Fruit fly (Drosophila melanogaster) whole organism, embryonic: ENCODE measurements around the gene Pino.
A peak's percentile ranks its signal among the peaks of the same experiment; 100 is the strongest.

ENCODE experiments used
- Adf1 ChIP-seq: fragments of 200-800 bp; sonication (Bioruptor generic); IDR thresholded peaks from 2 replicates; pipeline ENCODE4 v1.3.6; 2022; ENCODE audit warnings: missing biosample characterization, missing genetic modification characterization
- Antp ChIP-seq: fragments of 200-800 bp; sonication (Bioruptor generic); optimal IDR thresholded peaks from 3 replicates; lab custom pipeline; 2016; ENCODE audit warnings: missing biosample characterization, missing genetic modification characterization
- CG10321 ChIP-seq: fragments of 200-800 bp; sonication (Bioruptor generic); IDR thresholded peaks from 2 replicates; pipeline ENCODE4 v1.3.6; 2022; ENCODE audit warnings: missing biosample characterization, missing genetic modification characterization
- CG10431 ChIP-seq: fragments of 200-800 bp; sonication (Bioruptor generic); optimal IDR thresholded peaks from 3 replicates; lab custom pipeline; 2018; ENCODE audit warnings: missing biosample characterization, mild to moderate bottlenecking, missing genetic modification characterization
- CG10959 ChIP-seq: fragments of 200-800 bp; sonication (Bioruptor generic); IDR thresholded peaks from 2 replicates; pipeline ENCODE4 v1.3.6; 2022; ENCODE audit warnings: missing biosample characterization, missing genetic modification characterization
- CG11560 ChIP-seq: fragments of 200-800 bp; sonication (Bioruptor generic); IDR thresholded peaks from 3 replicates; pipeline ENCODE4 v1.3.6; 2022; ENCODE audit warnings: missing biosample characterization, missing genetic modification characterization
- CG14710 ChIP-seq: fragments of 200-800 bp; sonication (Bioruptor generic); optimal IDR thresholded peaks from 3 replicates; lab custom pipeline; 2019; ENCODE audit warnings: missing biosample characterization, mild to moderate bottlenecking, missing genetic modification characterization, moderate library complexity
- CG1647 ChIP-seq: fragments of 200-800 bp; sonication (Bioruptor generic); optimal IDR thresholded peaks from 3 replicates; lab custom pipeline; 2016; ENCODE audit warnings: missing biosample characterization, missing genetic modification characterization
- CG16815 ChIP-seq: fragments of 200-800 bp; sonication (Bioruptor generic); optimal IDR thresholded peaks from 3 replicates; lab custom pipeline; 2017; ENCODE audit warnings: missing biosample characterization, mild to moderate bottlenecking, missing genetic modification characterization
- CG17328 ChIP-seq: fragments of 200-800 bp; sonication (Bioruptor generic); IDR thresholded peaks from 2 replicates; pipeline ENCODE4 v1.3.6; 2022; ENCODE audit warnings: missing biosample characterization, missing genetic modification characterization
- CG2199 ChIP-seq: fragments of 200-800 bp; sonication (Bioruptor generic); IDR thresholded peaks from 3 replicates; pipeline ENCODE4 v1.3.6; 2022; ENCODE audit warnings: missing biosample characterization, missing genetic modification characterization
- CG2678 ChIP-seq: fragments of 200-800 bp; sonication (Bioruptor generic); optimal IDR thresholded peaks from 3 replicates; lab custom pipeline; 2019; ENCODE audit warnings: missing biosample characterization, mild to moderate bottlenecking, missing genetic modification characterization, moderate library complexity
- CG30431 ChIP-seq: fragments of 200-800 bp; sonication (Bioruptor generic); optimal IDR thresholded peaks from 2 replicates; lab custom pipeline; 2017; ENCODE audit warnings: missing biosample characterization, missing genetic modification characterization
- CG32767 ChIP-seq: fragments of 200-800 bp; sonication (Bioruptor generic); IDR thresholded peaks from 2 replicates; pipeline ENCODE4 v1.3.6; 2022; ENCODE audit warnings: missing biosample characterization, missing genetic modification characterization
- CG6272 ChIP-seq: fragments of 200-800 bp; sonication (Bioruptor generic); IDR thresholded peaks from 2 replicates; pipeline ENCODE4 v1.3.6; 2022; ENCODE audit warnings: missing biosample characterization, missing genetic modification characterization
- CG6689 ChIP-seq: fragments of 200-800 bp; sonication (Bioruptor generic); IDR thresholded peaks from 2 replicates; pipeline ENCODE4 v1.3.6; 2022; ENCODE audit warnings: missing biosample characterization, missing genetic modification characterization
- CG6765 ChIP-seq: fragments of 200-800 bp; sonication (Bioruptor generic); optimal IDR thresholded peaks from 3 replicates; lab custom pipeline; 2017; ENCODE audit warnings: missing biosample characterization, mild to moderate bottlenecking, missing genetic modification characterization
- CG8089 ChIP-seq: fragments of 200-800 bp; sonication (Bioruptor generic); optimal IDR thresholded peaks from 3 replicates; lab custom pipeline; 2016; ENCODE audit warnings: missing biosample characterization, missing genetic modification characterization
- CG8290 ChIP-seq, 3 experiments: fragments of 200-800 bp; sonication (Bioruptor generic); optimal IDR thresholded peaks; 2 replicates each; lab custom pipeline; 2016 to 2019; ENCODE audit warnings: missing biosample characterization in 3 of 3, missing genetic modification characterization in 3 of 3, mild to moderate bottlenecking in 2 of 3, moderate library complexity in 1 of 3
- CG9215 ChIP-seq: fragments of 200-800 bp; sonication (Bioruptor generic); IDR thresholded peaks from 2 replicates; pipeline ENCODE4 v1.3.6; 2022; ENCODE audit warnings: missing biosample characterization, missing genetic modification characterization
- Chrac-16 ChIP-seq: fragments of 200-800 bp; sonication (Bioruptor generic); optimal IDR thresholded peaks from 3 replicates; lab custom pipeline; 2016; ENCODE audit warnings: missing biosample characterization, missing genetic modification characterization
- Elba2 ChIP-seq: fragments of 200-800 bp; sonication (Bioruptor generic); optimal IDR thresholded peaks from 3 replicates; lab custom pipeline; 2016; ENCODE audit warnings: missing biosample characterization, missing genetic modification characterization
- HHEX ChIP-seq: fragments of 200-800 bp; sonication (Bioruptor generic); optimal IDR thresholded peaks from 3 replicates; lab custom pipeline; 2017; ENCODE audit warnings: missing biosample characterization, mild to moderate bottlenecking, missing genetic modification characterization, missing genetic modification reagents
- Hr39 ChIP-seq: fragments of >200 bp; optimal IDR thresholded peaks from 2 replicates; lab custom pipeline; 2017
- Hsf ChIP-seq: fragments of 200-800 bp; sonication (Bioruptor generic); optimal IDR thresholded peaks from 3 replicates; lab custom pipeline; 2016; ENCODE audit warnings: missing biosample characterization, missing genetic modification characterization
- Neu2 ChIP-seq: fragments of 200-800 bp; sonication (Bioruptor generic); optimal IDR thresholded peaks from 3 replicates; lab custom pipeline; 2016; ENCODE audit warnings: missing biosample characterization, missing genetic modification characterization, borderline replicate concordance
- Nf-YB ChIP-seq: fragments of 200-800 bp; sonication (Bioruptor generic); optimal IDR thresholded peaks from 3 replicates; lab custom pipeline; 2019; ENCODE audit warnings: missing biosample characterization, mild to moderate bottlenecking, missing genetic modification characterization, moderate library complexity
- Oli ChIP-seq: fragments of 200-800 bp; sonication (Bioruptor generic); optimal IDR thresholded peaks from 2 replicates; lab custom pipeline; 2018; ENCODE audit warnings: missing biosample characterization, mild to moderate bottlenecking, missing genetic modification characterization, moderate library complexity
- Sin3A ChIP-seq: fragments of >200 bp; optimal IDR thresholded peaks from 2 replicates; lab custom pipeline; 2018
- Ssrp ChIP-seq: fragments of 200-800 bp; sonication (Bioruptor generic); optimal IDR thresholded peaks from 2 replicates; lab custom pipeline; 2018; ENCODE audit warnings: missing biosample characterization, mild to moderate bottlenecking, missing genetic modification characterization, moderate library complexity
- Usf ChIP-seq: fragments of 200-800 bp; sonication (Bioruptor generic); optimal IDR thresholded peaks from 2 replicates; lab custom pipeline; 2017; ENCODE audit warnings: missing genotype, missing biosample characterization, missing genetic modification characterization
- ase ChIP-seq: fragments of 200-800 bp; sonication (Bioruptor generic); IDR thresholded peaks from 3 replicates; pipeline ENCODE4 v1.3.6; 2022; ENCODE audit warnings: missing biosample characterization, missing genetic modification characterization
- bab2 ChIP-seq: fragments of 200-800 bp; sonication (Bioruptor generic); optimal IDR thresholded peaks from 2 replicates; lab custom pipeline; 2016; ENCODE audit warnings: missing biosample characterization, missing genetic modification characterization
- cad ChIP-seq: fragments of >200 bp; optimal IDR thresholded peaks from 2 replicates; lab custom pipeline; 2017; ENCODE audit warnings: missing biosample characterization, missing genetic modification characterization
- dimm ChIP-seq: fragments of 200-800 bp; sonication (Bioruptor generic); IDR thresholded peaks from 2 replicates; pipeline ENCODE4 v1.3.6; 2022; ENCODE audit warnings: missing biosample characterization, missing genetic modification characterization
- disco-r ChIP-seq: fragments of 200-800 bp; sonication (Bioruptor generic); optimal IDR thresholded peaks from 2 replicates; lab custom pipeline; 2016; ENCODE audit warnings: missing biosample characterization, missing genetic modification characterization
- en ChIP-seq: fragments of 200-800 bp; sonication (Bioruptor generic); optimal IDR thresholded peaks from 2 replicates; lab custom pipeline; 2016; ENCODE audit warnings: missing biosample characterization, missing genetic modification characterization
- fd3F ChIP-seq: fragments of 200-800 bp; sonication (Bioruptor generic); optimal IDR thresholded peaks from 2 replicates; lab custom pipeline; 2018; ENCODE audit warnings: missing biosample characterization, mild to moderate bottlenecking, missing genetic modification characterization, moderate library complexity
- gcm ChIP-seq: fragments of 200-800 bp; sonication (Bioruptor generic); optimal IDR thresholded peaks from 2 replicates; lab custom pipeline; 2019; ENCODE audit warnings: missing biosample characterization, mild to moderate bottlenecking, missing genetic modification characterization, moderate library complexity
- gsb ChIP-seq: fragments of 200-800 bp; sonication (Bioruptor generic); IDR thresholded peaks from 2 replicates; pipeline ENCODE4 v1.3.6; 2022; ENCODE audit warnings: missing biosample characterization, missing genetic modification characterization
- gt ChIP-seq: fragments of 200-800 bp; sonication (Bioruptor generic); IDR thresholded peaks from 2 replicates; pipeline ENCODE4 v1.3.6; 2022; ENCODE audit warnings: missing biosample characterization, missing genetic modification characterization
- jigr1 ChIP-seq: fragments of 200-800 bp; sonication (Bioruptor generic); IDR thresholded peaks from 3 replicates; pipeline ENCODE4 v1.3.6; 2022; ENCODE audit warnings: missing biosample characterization, missing genetic modification characterization
- lola ChIP-seq, 3 experiments: fragments of >200 bp in 2 of 3; fragments of 200-800 bp in 1 of 3; sonication (Bioruptor generic) in 1 of 3; optimal IDR thresholded peaks; 2 replicates each; lab custom pipeline; 2017 to 2019; ENCODE audit warnings: missing biosample characterization in 3 of 3, missing genetic modification characterization in 3 of 3, mild to moderate bottlenecking in 1 of 3, moderate library complexity in 1 of 3
- mld ChIP-seq: fragments of 200-800 bp; sonication (Bioruptor generic); IDR thresholded peaks from 3 replicates; pipeline ENCODE4 v1.3.6; 2022; ENCODE audit warnings: missing biosample characterization, missing genetic modification characterization; ENCODE audit not compliant: partially characterized antibody
- pan ChIP-seq, 4 experiments: fragments of >200 bp in 3 of 4; fragments of 200-800 bp in 1 of 4; sonication (Bioruptor generic) in 1 of 4; optimal IDR thresholded peaks in 3 of 4; IDR thresholded peaks in 1 of 4; 2 replicates each; pipeline versions ENCODE4 v1.3.6 to Lab custom; 2017 to 2022; ENCODE audit warnings: missing biosample characterization in 2 of 4, missing genetic modification characterization in 2 of 4, mixed read lengths in 1 of 4
- row ChIP-seq: fragments of 200-800 bp; sonication (Bioruptor generic); IDR thresholded peaks from 3 replicates; pipeline ENCODE4 v1.3.6; 2022; ENCODE audit warnings: missing biosample characterization, missing genetic modification characterization
- run ChIP-seq: fragments of 200-800 bp; sonication (Bioruptor generic); optimal IDR thresholded peaks from 3 replicates; lab custom pipeline; 2018; ENCODE audit warnings: missing biosample characterization, mild to moderate bottlenecking, missing genetic modification characterization
- slbo ChIP-seq: fragments of 200-800 bp; sonication (Bioruptor generic); IDR thresholded peaks from 2 replicates; pipeline ENCODE4 v1.3.6; 2022; ENCODE audit warnings: missing biosample characterization, missing genetic modification characterization
- tup ChIP-seq: fragments of 200-800 bp; sonication (Bioruptor generic); optimal IDR thresholded peaks from 2 replicates; lab custom pipeline; 2016; ENCODE audit warnings: missing biosample characterization, mild to moderate bottlenecking, missing genetic modification characterization, moderate library complexity
- tx ChIP-seq: fragments of 200-800 bp; sonication (Bioruptor generic); optimal IDR thresholded peaks from 2 replicates; lab custom pipeline; 2016; ENCODE audit warnings: missing biosample characterization, missing genetic modification characterization
- z ChIP-seq: fragments of 200-800 bp; sonication (Bioruptor generic); IDR thresholded peaks from 3 replicates; pipeline ENCODE4 v1.3.6; 2022; ENCODE audit warnings: missing biosample characterization, missing genetic modification characterization
- zen ChIP-seq: fragments of 200-800 bp; sonication (Bioruptor generic); optimal IDR thresholded peaks from 3 replicates; lab custom pipeline; 2018; ENCODE audit warnings: missing biosample characterization, mild to moderate bottlenecking, missing genetic modification characterization, moderate library complexity

The Pino gene

dm6 chr2L:1065038-1065437, 63.7 kb downstream of the Pino start (continued):
- TF ChIP-seq pan (optimal IDR thresholded peaks at IDR 0.05; lab: Kevin White, UChicago) (no peak), pan (GFP tag; optimal IDR thresholded peaks at IDR 0.05 in 1 of 2, IDR thresholded peaks at IDR 0.05 in 1 of 2) (no peak), lola (GFP tag; optimal IDR thresholded peaks at IDR 0.05; lab: Kevin White, UChicago) (peak in 1 of 3 experiments; percentile 8), cad (GFP tag; lab: Kevin White, UChicago) (no peak), bab2 (GFP tag; lab: Kevin White, UChicago) (no peak), Hsf (GFP tag; lab: Kevin White, UChicago) (peak; percentile 4), CG14710 (tag; lab: Kevin White, UChicago) (peak; percentile 7), Chrac-16 (GFP tag; lab: Kevin White, UChicago) (peak; percentile 2), Sin3A (lab: Kevin White, UChicago) (no peak), row (GFP tag; lab: Robert Waterston, UW) (peak; percentile 53), CG2678 (tag; lab: Kevin White, UChicago) (no peak), Usf (GFP tag; lab: Kevin White, UChicago) (no peak), CG11560 (tag; lab: Robert Waterston, UW) (no peak), jigr1 (GFP tag; lab: Robert Waterston, UW) (no peak), Elba2 (no peak), CG9215 (GFP tag; lab: Robert Waterston, UW) (no peak), CG10321 (GFP tag; lab: Robert Waterston, UW) (0 out of 2 replicates have a peak, but pooled peaks have one; percentile 7), Hr39 (lab: Kevin White, UChicago) (no peak), CG10431 (GFP tag; lab: Kevin White, UChicago) (no peak), Ssrp (tag; lab: Kevin White, UChicago) (peak; percentile 33), CG10959 (GFP tag; lab: Robert Waterston, UW) (no peak), run (tag; lab: Kevin White, UChicago) (no peak), Neu2 (GFP tag; lab: Kevin White, UChicago) (no peak), fd3F (GFP tag; lab: Kevin White, UChicago) (no peak), Oli (tag; lab: Kevin White, UChicago) (no peak), CG2199 (GFP tag; lab: Robert Waterston, UW) (0 out of 3 replicates have a peak, but pooled peaks have one; percentile 8), mld (no peak), gcm (GFP tag; lab: Kevin White, UChicago) (no peak), dimm (GFP tag; lab: Robert Waterston, UW) (no peak), disco-r (no peak), CG6765 (GFP tag; lab: Kevin White, UChicago) (no peak), CG32767 (no peak), tx (GFP tag; lab: Kevin White, UChicago) (no peak), tup (GFP tag; lab: Kevin White, UChicago) (no peak), Adf1 (GFP tag; lab: Robert Waterston, UW) (no peak), CG6272 (GFP tag; lab: Robert Waterston, UW) (no peak), gsb (no peak), slbo (GFP tag; lab: Robert Waterston, UW) (no peak), gt (GFP tag; lab: Robert Waterston, UW) (no peak), CG8290 (GFP tag; optimal IDR thresholded peaks at IDR 0.05; lab: Kevin White, UChicago) (no peak), CG8290 (tag; optimal IDR thresholded peaks at IDR 0.05; lab: Kevin White, UChicago) (no peak), CG1647 (GFP tag; lab: Kevin White, UChicago) (no peak), HHEX (no peak), CG17328 (GFP tag; lab: Robert Waterston, UW) (0 out of 2 replicates have a peak, but pooled peaks have one; percentile 24), CG8089 (GFP tag; lab: Kevin White, UChicago) (no peak), CG6689 (GFP tag; lab: Robert Waterston, UW) (peak; percentile 29; the same call in 1 of the 2 replicates), CG30431 (GFP tag; lab: Kevin White, UChicago) (no peak), Antp (GFP tag; lab: Kevin White, UChicago) (no peak), z (GFP tag; lab: Robert Waterston, UW) (0 out of 3 replicates have a peak, but pooled peaks have one; percentile 38), en (GFP tag; lab: Kevin White, UChicago) (no peak), Nf-YB (GFP tag; lab: Kevin White, UChicago) (no peak), CG16815 (GFP tag; lab: Kevin White, UChicago) (peak; percentile 14), zen (tag; lab: Kevin White, UChicago) (no peak), ase (GFP tag; lab: Robert Waterston, UW) (0 out of 3 replicates have a peak, but pooled peaks have one; percentile 29)
